Worm (Caenorhabditis elegans): ENCODE data around the gene Y34B4A.2.

The Y34B4A.2 gene

ce11 chrX:5255320-5255719 lies 24.0 kb upstream of the Y34B4A.2 start:
- TF ChIP-seq scrt-1 (GFP tag; IDR thresholded peaks at IDR 0.05): no peak
- TF ChIP-seq flt-1 (GFP tag; IDR thresholded peaks at IDR 0.05): no peak
- TF ChIP-seq hmg-4 (GFP tag; optimal IDR thresholded peaks at IDR 0.05): no peak
- no peak for TF ChIP-seq tbx-11 (GFP tag; IDR thresholded peaks at IDR 0.05)
- TF ChIP-seq ceh-13 (GFP tag; optimal IDR thresholded peaks at IDR 0.05): no peak
- no peak for TF ChIP-seq aly-1 (tag; optimal IDR thresholded peaks at IDR 0.05)

- TF ChIP-seq tbx-11 (GFP tag; IDR thresholded peaks at IDR 0.05): no peak
Observed at ce11 chrX:5256999-5257398, 22.3 kb upstream of the Y34B4A.2 start, which contains the start of gene nspg-12. Gene nspg-12 (plus strand): TSS chrX:5257299.

- TF ChIP-seq ama-1 (optimal IDR thresholded peaks at IDR 0.05): no peak
- TF ChIP-seq tbx-11 (GFP tag; IDR thresholded peaks at IDR 0.05): no peak
- TF ChIP-seq hnd-1 (tag; optimal IDR thresholded peaks at IDR 0.05): no peak
- TF ChIP-seq sea-1 (GFP tag; conservative IDR thresholded peaks at IDR 0.05): no peak
- no peak for TF ChIP-seq pes-1 (GFP tag; IDR thresholded peaks at IDR 0.05)
- TF ChIP-seq aly-1 (tag; optimal IDR thresholded peaks at IDR 0.05): no peak
- TF ChIP-seq tra-4 (tag; optimal IDR thresholded peaks at IDR 0.05): no peak
- no peak for TF ChIP-seq F13C5.2 (tag; optimal IDR thresholded peaks at IDR 0.05)
- TF ChIP-seq hmg-4 (GFP tag; optimal IDR thresholded peaks at IDR 0.05): no peak
- TF ChIP-seq scrt-1 (GFP tag; IDR thresholded peaks at IDR 0.05): no peak
- no peak for TF ChIP-seq ceh-36 (tag; optimal IDR thresholded peaks at IDR 0.05)
- TF ChIP-seq flt-1 (GFP tag; IDR thresholded peaks at IDR 0.05): no peak
- no peak for TF ChIP-seq ceh-13 (GFP tag; optimal IDR thresholded peaks at IDR 0.05)
- no peak for TF ChIP-seq B0310.2 (tag; optimal IDR thresholded peaks at IDR 0.05)
- TF ChIP-seq tbx-37 (GFP tag; conservative IDR thresholded peaks at IDR 0.05): no peak
- TF ChIP-seq ets-7 (tag; optimal IDR thresholded peaks at IDR 0.05): no peak
- no peak for TF ChIP-seq hmbx-1 (tag; optimal IDR thresholded peaks at IDR 0.05)
Observed at ce11 chrX:5260389-5260788, 18.9 kb upstream of the Y34B4A.2 start.

ce11 chrX:5262033-5262432 lies 17.3 kb upstream of the Y34B4A.2 start:
- no peak for TF ChIP-seq hnd-1 (tag; optimal IDR thresholded peaks at IDR 0.05)
- TF ChIP-seq F13C5.2 (tag; optimal IDR thresholded peaks at IDR 0.05): no peak
- no peak for TF ChIP-seq scrt-1 (GFP tag; IDR thresholded peaks at IDR 0.05)
- no peak for TF ChIP-seq aly-1 (tag; optimal IDR thresholded peaks at IDR 0.05)
- TF ChIP-seq ama-1 (optimal IDR thresholded peaks at IDR 0.05): no peak
- TF ChIP-seq hmg-4 (GFP tag; optimal IDR thresholded peaks at IDR 0.05): no peak
- no peak for TF ChIP-seq hmbx-1 (tag; optimal IDR thresholded peaks at IDR 0.05)
- no peak for TF ChIP-seq ceh-13 (GFP tag; optimal IDR thresholded peaks at IDR 0.05)
- TF ChIP-seq tbx-37 (GFP tag; conservative IDR thresholded peaks at IDR 0.05): no peak
- no peak for TF ChIP-seq flt-1 (GFP tag; IDR thresholded peaks at IDR 0.05)

- TF ChIP-seq ama-1 (optimal IDR thresholded peaks at IDR 0.05) (no peak), pes-1 (GFP tag; IDR thresholded peaks at IDR 0.05) (no peak), ceh-36 (tag; optimal IDR thresholded peaks at IDR 0.05) (no peak), B0310.2 (tag; optimal IDR thresholded peaks at IDR 0.05) (no peak), tra-4 (tag; optimal IDR thresholded peaks at IDR 0.05) (no peak), scrt-1 (GFP tag; IDR thresholded peaks at IDR 0.05) (no peak), ceh-13 (GFP tag; optimal IDR thresholded peaks at IDR 0.05) (no peak), aly-1 (tag; optimal IDR thresholded peaks at IDR 0.05) (no peak), hnd-1 (tag; optimal IDR thresholded peaks at IDR 0.05) (no peak), sea-1 (GFP tag; conservative IDR thresholded peaks at IDR 0.05) (no peak), hmg-4 (GFP tag; optimal IDR thresholded peaks at IDR 0.05) (no peak), hmbx-1 (tag; optimal IDR thresholded peaks at IDR 0.05) (no peak), flt-1 (GFP tag; IDR thresholded peaks at IDR 0.05) (no peak), tbx-11 (GFP tag; IDR thresholded peaks at IDR 0.05) (no peak), ets-7 (tag; optimal IDR thresholded peaks at IDR 0.05) (no peak), F13C5.2 (tag; optimal IDR thresholded peaks at IDR 0.05) (no peak), tbx-37 (GFP tag; conservative IDR thresholded peaks at IDR 0.05) (no peak)
Observed at ce11 chrX:5263585-5263984, 15.7 kb upstream of the Y34B4A.2 start.

- TF ChIP-seq tbx-37 (GFP tag; conservative IDR thresholded peaks at IDR 0.05) (no peak), hmbx-1 (tag; optimal IDR thresholded peaks at IDR 0.05) (no peak), B0310.2 (tag; optimal IDR thresholded peaks at IDR 0.05) (no peak), aly-1 (tag; optimal IDR thresholded peaks at IDR 0.05) (no peak), pes-1 (GFP tag; IDR thresholded peaks at IDR 0.05) (no peak), tra-4 (tag; optimal IDR thresholded peaks at IDR 0.05) (no peak), tbx-11 (GFP tag; IDR thresholded peaks at IDR 0.05) (no peak), ceh-36 (tag; optimal IDR thresholded peaks at IDR 0.05) (no peak), scrt-1 (GFP tag; IDR thresholded peaks at IDR 0.05) (no peak), ama-1 (optimal IDR thresholded peaks at IDR 0.05) (no peak), ets-7 (tag; optimal IDR thresholded peaks at IDR 0.05) (no peak), F13C5.2 (tag; optimal IDR thresholded peaks at IDR 0.05) (no peak), hnd-1 (tag; optimal IDR thresholded peaks at IDR 0.05) (no peak), hmg-4 (GFP tag; optimal IDR thresholded peaks at IDR 0.05) (no peak)
Observed at ce11 chrX:5264026-5264425, 15.3 kb upstream of the Y34B4A.2 start, which contains the start of gene Y34B4A.4. Gene Y34B4A.4 (plus strand): TSS chrX:5264326.

- TF ChIP-seq tra-4 (tag; optimal IDR thresholded peaks at IDR 0.05) (no peak), sea-1 (GFP tag; conservative IDR thresholded peaks at IDR 0.05) (no peak), B0310.2 (tag; optimal IDR thresholded peaks at IDR 0.05) (no peak), scrt-1 (GFP tag; IDR thresholded peaks at IDR 0.05) (no peak)
Observed at ce11 chrX:5265356-5265755, 13.9 kb upstream of the Y34B4A.2 start.

ce11 chrX:5268062-5268461 lies 11.2 kb upstream of the Y34B4A.2 start:
- TF ChIP-seq pes-1 (GFP tag; IDR thresholded peaks at IDR 0.05) (no peak), F13C5.2 (tag; optimal IDR thresholded peaks at IDR 0.05) (no peak), B0310.2 (tag; optimal IDR thresholded peaks at IDR 0.05) (no peak), tra-4 (tag; optimal IDR thresholded peaks at IDR 0.05) (no peak), ceh-36 (tag; optimal IDR thresholded peaks at IDR 0.05) (no peak), ama-1 (optimal IDR thresholded peaks at IDR 0.05) (no peak), scrt-1 (GFP tag; IDR thresholded peaks at IDR 0.05) (no peak), tbx-37 (GFP tag; conservative IDR thresholded peaks at IDR 0.05) (no peak), aly-1 (tag; optimal IDR thresholded peaks at IDR 0.05) (no peak), hmbx-1 (tag; optimal IDR thresholded peaks at IDR 0.05) (no peak), ceh-13 (GFP tag; optimal IDR thresholded peaks at IDR 0.05) (no peak), flt-1 (GFP tag; IDR thresholded peaks at IDR 0.05) (no peak), tbx-11 (GFP tag; IDR thresholded peaks at IDR 0.05) (no peak), ets-7 (tag; optimal IDR thresholded peaks at IDR 0.05) (no peak), hnd-1 (tag; optimal IDR thresholded peaks at IDR 0.05) (no peak)

Measured in whole organism, early embryonic.